Worm (Caenorhabditis elegans) whole organism, young adult: ENCODE measurements around the gene fbxa-138.
"Not testable (repeated sequence)": the region's sequence is repeated elsewhere in the genome, so short reads cannot be mapped to it uniquely, and the experiment has no call there.

Experiments used
- D2030.7 ChIP-seq: fragments of 200-800 bp; sonication (Bioruptor generic); IDR thresholded peaks from 2 replicates; pipeline ENCODE4 v1.3.6; 2022; ENCODE audit warnings: missing genetic modification reagents, missing genetic modification characterization, missing compliant biosample characterization
- F37B4.10 ChIP-seq: fragments of 200-800 bp; sonication (Bioruptor generic); IDR thresholded peaks from 2 replicates; pipeline ENCODE4 v1.3.6; 2022; ENCODE audit warnings: missing genetic modification characterization, missing compliant biosample characterization
- T26A5.8 ChIP-seq: sonication (generic microtip); optimal IDR thresholded peaks from 2 replicates; lab custom pipeline; 2016; ENCODE audit warnings: missing genetic modification characterization, missing compliant biosample characterization
- Y53G8AR.9 ChIP-seq: fragments of 200-800 bp; sonication (Bioruptor generic); conservative IDR thresholded peaks from 2 replicates; pipeline ENCODE4 v1.3.6; 2022; ENCODE audit warnings: missing genetic modification reagents, missing genetic modification characterization, missing compliant biosample characterization
- Y95B8A.8 ChIP-seq: fragments of 200-800 bp; sonication (Bioruptor generic); IDR thresholded peaks from 2 replicates; pipeline ENCODE4 v1.3.6; 2022; ENCODE audit warnings: missing genetic modification reagents, missing genetic modification characterization, missing compliant biosample characterization
- athp-1 ChIP-seq: sonication (generic microtip); optimal IDR thresholded peaks from 2 replicates; lab custom pipeline; 2017; ENCODE audit warnings: mild to moderate bottlenecking, missing genetic modification characterization, missing compliant biosample characterization
- madf-10 ChIP-seq: sonication (generic microtip); optimal IDR thresholded peaks from 2 replicates; lab custom pipeline; 2016; ENCODE audit warnings: mild to moderate bottlenecking, missing genetic modification characterization, missing compliant biosample characterization
- nfya-1 ChIP-seq: sonication (generic microtip); optimal IDR thresholded peaks from 2 replicates; lab custom pipeline; 2017; ENCODE audit warnings: antibody characterized with exemption, missing compliant biosample characterization, missing genetic modification characterization, borderline replicate concordance; ENCODE audit not compliant: insufficient read depth
- nhr-120 ChIP-seq: fragments of 200-800 bp; sonication (Bioruptor generic); IDR thresholded peaks from 2 replicates; pipeline ENCODE4 v1.3.6; 2022; ENCODE audit warnings: missing genetic modification characterization, missing compliant biosample characterization
- pbrm-1 ChIP-seq: fragments of 200-800 bp; sonication (Bioruptor generic); IDR thresholded peaks from 2 replicates; pipeline ENCODE4 v1.3.6; 2022; ENCODE audit warnings: missing genetic modification reagents, missing genetic modification characterization, missing compliant biosample characterization
- unc-62 ChIP-seq: fragments of 150-350 bp; optimal IDR thresholded peaks from 2 replicates; lab custom pipeline; 2014; ENCODE audit warnings: missing biosample characterization, missing genetic modification reagents, missing genetic modification characterization

DNA sequence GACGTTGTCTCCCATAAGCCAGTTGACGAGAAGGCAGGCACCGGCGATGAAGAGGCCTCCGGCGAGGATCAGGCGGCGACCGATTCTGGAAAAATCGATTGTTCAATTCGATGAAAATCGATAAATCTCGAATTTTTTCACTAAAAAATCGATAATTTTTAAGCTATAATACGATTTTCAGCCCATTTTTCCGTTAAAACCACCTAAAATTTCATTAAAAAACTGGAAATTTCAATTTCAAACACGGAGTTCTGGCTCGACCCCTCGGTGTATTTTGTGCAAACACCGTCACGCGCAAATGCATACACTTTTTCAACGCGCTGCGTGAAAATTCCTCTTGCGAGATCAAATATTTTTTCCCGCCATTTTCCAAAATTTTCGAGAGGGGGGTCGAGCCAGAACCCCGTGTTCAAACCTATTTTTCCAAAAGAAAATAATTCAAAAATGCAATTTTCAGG is 36.3 kb upstream of the fbxa-138 start:
- not testable (repeated sequence) for TF ChIP-seq Y95B8A.8; pbrm-1 (GFP tag; lab: Robert Waterston, UW); nhr-120; nfya-1 (tag; lab: Kevin White, UChicago); unc-62 (GFP tag; lab: Kevin White, UChicago); F37B4.10 (GFP tag; lab: Robert Waterston, UW); T26A5.8 (tag; lab: Kevin White, UChicago); Y53G8AR.9 (GFP tag; lab: Robert Waterston, UW); athp-1 (tag; lab: Kevin White, UChicago); madf-10 (tag; lab: Kevin White, UChicago)
- peak; percentile 53 for TF ChIP-seq D2030.7
